Fruit fly (Drosophila melanogaster): ENCODE results near the gene CG46280.

DNA sequence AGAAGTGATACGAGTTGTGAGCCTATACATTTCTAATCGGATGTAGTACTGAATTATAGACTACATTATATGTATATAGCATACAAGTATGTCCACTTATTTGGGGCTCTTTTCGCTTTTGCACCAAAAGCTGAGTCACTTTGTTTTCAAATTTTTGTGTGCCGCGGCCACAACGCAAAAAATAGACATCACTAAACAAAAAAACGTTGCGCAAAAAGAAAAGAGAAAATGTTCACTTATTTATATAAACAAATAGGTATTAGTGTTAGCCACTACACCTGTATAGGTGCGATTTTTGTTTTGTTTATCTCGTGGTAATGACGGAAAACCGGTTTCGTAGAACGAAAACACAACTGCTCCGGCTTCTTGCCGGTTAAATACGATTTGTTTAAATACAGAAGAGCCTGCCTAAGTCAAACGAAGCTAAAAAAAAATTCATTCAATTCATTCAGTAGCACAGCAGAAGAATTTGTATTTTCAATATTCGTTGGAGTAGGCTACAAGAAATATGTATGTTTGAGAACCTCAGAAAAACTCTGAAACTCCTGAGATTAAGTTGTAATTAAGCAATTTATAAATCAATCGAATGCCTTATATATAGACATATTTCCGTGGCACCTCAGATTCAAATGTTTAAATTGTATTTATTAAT is 47.4 kb downstream of the CG46280 start:
- TF ChIP-seq salm (tag; optimal IDR thresholded peaks at IDR 0.05) (no peak), tx (GFP tag; optimal IDR thresholded peaks at IDR 0.05) (no peak), ttk (GFP tag; IDR thresholded peaks at IDR 0.05) (no peak), Dll (GFP tag; IDR thresholded peaks at IDR 0.05; ENCODE audit: partially characterized antibody) (no peak), jigr1 (GFP tag; IDR thresholded peaks at IDR 0.05) (no peak)

All from whole organism, embryonic.